Worm (Caenorhabditis elegans) whole organism, late embryonic: ENCODE data around the gene gst-29.
A peak's percentile ranks its signal among the peaks of the same experiment; 100 is the strongest.

Source experiments
- C38D4.7 ChIP-seq: fragments of 200-800 bp; sonication (Bioruptor generic); optimal IDR thresholded peaks from 2 replicates; lab custom pipeline; 2018; ENCODE audit warnings: mild to moderate bottlenecking, missing genetic modification characterization, moderate library complexity, missing compliant biosample characterization
- F13H6.1 ChIP-seq: sonication (generic microtip); optimal IDR thresholded peaks from 2 replicates; lab custom pipeline; 2016; ENCODE audit warnings: missing genetic modification characterization, missing compliant biosample characterization
- K02D7.2 ChIP-seq: sonication (generic microtip); optimal IDR thresholded peaks from 2 replicates; lab custom pipeline; 2017; ENCODE audit warnings: mild to moderate bottlenecking, missing genetic modification characterization, missing compliant biosample characterization
- T23F11.4 ChIP-seq: fragments of 200-800 bp; sonication (Bioruptor generic); optimal IDR thresholded peaks from 2 replicates; lab custom pipeline; 2018; ENCODE audit warnings: mild to moderate bottlenecking, missing genetic modification characterization, missing compliant biosample characterization
- Y22D7AL.16 ChIP-seq: sonication (generic microtip); optimal IDR thresholded peaks from 2 replicates; lab custom pipeline; 2016; ENCODE audit warnings: missing genetic modification characterization, missing compliant biosample characterization
- ahr-1 ChIP-seq: sonication (generic microtip); optimal IDR thresholded peaks from 2 replicates; lab custom pipeline; 2016; ENCODE audit warnings: missing genetic modification characterization, missing compliant biosample characterization
- ama-1 ChIP-seq: fragments of 150-350 bp; optimal IDR thresholded peaks from 2 replicates; lab custom pipeline; 2014
- ceh-14 ChIP-seq: sonication (generic microtip); optimal IDR thresholded peaks from 2 replicates; lab custom pipeline; 2016; ENCODE audit warnings: missing genotype, missing genetic modification characterization, missing compliant biosample characterization
- ceh-18 ChIP-seq: sonication (generic microtip); optimal IDR thresholded peaks from 2 replicates; lab custom pipeline; 2016; ENCODE audit warnings: missing genetic modification characterization, missing compliant biosample characterization
- ceh-19 ChIP-seq: fragments of 200-800 bp; sonication (Bioruptor generic); optimal IDR thresholded peaks from 2 replicates; lab custom pipeline; 2018; ENCODE audit warnings: mild to moderate bottlenecking, missing genetic modification characterization, missing compliant biosample characterization
- ceh-2 ChIP-seq: sonication (generic microtip); optimal IDR thresholded peaks from 2 replicates; lab custom pipeline; 2016; ENCODE audit warnings: missing genotype, missing genetic modification characterization, missing compliant biosample characterization
- ceh-22 ChIP-seq: sonication (generic microtip); optimal IDR thresholded peaks from 2 replicates; lab custom pipeline; 2017; ENCODE audit warnings: missing biosample characterization, missing genetic modification characterization
- ceh-30 ChIP-seq: fragments of 150-350 bp; optimal IDR thresholded peaks from 2 replicates; lab custom pipeline; 2014; ENCODE audit warnings: missing biosample characterization, missing genetic modification characterization
- ceh-31 ChIP-seq: sonication (generic microtip); optimal IDR thresholded peaks from 2 replicates; lab custom pipeline; 2016; ENCODE audit warnings: missing genetic modification characterization, missing compliant biosample characterization
- ceh-34 ChIP-seq: sonication (generic microtip); optimal IDR thresholded peaks from 2 replicates; lab custom pipeline; 2016; ENCODE audit warnings: mild to moderate bottlenecking, missing genetic modification characterization, missing compliant biosample characterization
- ceh-45 ChIP-seq: fragments of 200-800 bp; sonication (Bioruptor generic); IDR thresholded peaks from 2 replicates; pipeline ENCODE4 v1.3.6; 2022; ENCODE audit warnings: missing genetic modification reagents, missing genetic modification characterization, missing compliant biosample characterization
- ceh-48 ChIP-seq: sonication (generic microtip); optimal IDR thresholded peaks from 2 replicates; lab custom pipeline; 2016; ENCODE audit warnings: missing genetic modification characterization, inconsistent platforms, missing compliant biosample characterization
- ceh-6 ChIP-seq: fragments of 200-800 bp; sonication (Bioruptor generic); optimal IDR thresholded peaks from 2 replicates; lab custom pipeline; 2018; ENCODE audit warnings: mild to moderate bottlenecking, missing genetic modification characterization, missing compliant biosample characterization
- dmd-4 ChIP-seq: sonication (generic microtip); optimal IDR thresholded peaks from 2 replicates; lab custom pipeline; 2016; ENCODE audit warnings: borderline replicate concordance, missing genetic modification characterization, missing compliant biosample characterization
- dve-1 ChIP-seq: sonication (generic microtip); optimal IDR thresholded peaks from 2 replicates; lab custom pipeline; 2017; ENCODE audit warnings: antibody characterized with exemption, mild to moderate bottlenecking, missing genetic modification characterization, missing compliant biosample characterization
- elt-2 ChIP-seq: sonication (generic microtip); optimal IDR thresholded peaks from 2 replicates; lab custom pipeline; 2016; ENCODE audit warnings: missing genetic modification reagents, missing genetic modification characterization, missing compliant biosample characterization
- fax-1 ChIP-seq: sonication (generic microtip); optimal IDR thresholded peaks from 2 replicates; lab custom pipeline; 2016; ENCODE audit warnings: missing genotype, missing genetic modification characterization, missing compliant biosample characterization
- fkh-10 ChIP-seq: fragments of 150-350 bp; optimal IDR thresholded peaks from 2 replicates; lab custom pipeline; 2014; ENCODE audit warnings: missing biosample characterization, missing genetic modification reagents, missing genetic modification characterization
- gmeb-2 ChIP-seq: sonication (generic microtip); optimal IDR thresholded peaks from 2 replicates; lab custom pipeline; 2016; ENCODE audit warnings: missing genetic modification characterization, inconsistent platforms, missing compliant biosample characterization
- hlh-13 ChIP-seq: fragments of 200-800 bp; sonication (Bioruptor generic); optimal IDR thresholded peaks from 2 replicates; lab custom pipeline; 2018; ENCODE audit warnings: mild to moderate bottlenecking, missing genetic modification characterization, missing compliant biosample characterization
- hlh-30 ChIP-seq: sonication (generic microtip); optimal IDR thresholded peaks from 2 replicates; lab custom pipeline; 2017; ENCODE audit warnings: antibody characterized with exemption, missing genetic modification characterization, missing compliant biosample characterization; ENCODE audit not compliant: insufficient read depth
- hlh-6 ChIP-seq: sonication (generic microtip); optimal IDR thresholded peaks from 2 replicates; lab custom pipeline; 2016; ENCODE audit warnings: missing genotype, missing genetic modification characterization, missing compliant biosample characterization
- hlh-8 ChIP-seq: sonication (generic microtip); optimal IDR thresholded peaks from 2 replicates; lab custom pipeline; 2016; ENCODE audit warnings: missing genotype, missing genetic modification characterization, missing compliant biosample characterization
- lim-6 ChIP-seq: sonication (generic microtip); optimal IDR thresholded peaks from 2 replicates; lab custom pipeline; 2016; ENCODE audit warnings: missing genetic modification characterization, missing compliant biosample characterization
- lin-11 ChIP-seq: fragments of 200-800 bp; sonication (Bioruptor generic); optimal IDR thresholded peaks from 2 replicates; lab custom pipeline; 2018; ENCODE audit warnings: mild to moderate bottlenecking, missing genetic modification characterization, missing compliant biosample characterization
- madf-2 ChIP-seq: sonication (generic microtip); optimal IDR thresholded peaks from 2 replicates; lab custom pipeline; 2017; ENCODE audit warnings: missing genetic modification characterization, missing compliant biosample characterization
- mec-3 ChIP-seq: sonication (generic microtip); optimal IDR thresholded peaks from 2 replicates; lab custom pipeline; 2016; ENCODE audit warnings: borderline replicate concordance, missing genetic modification characterization, missing compliant biosample characterization
- nhr-11 ChIP-seq: fragments of 150-350 bp; optimal IDR thresholded peaks from 2 replicates; lab custom pipeline; 2014; ENCODE audit warnings: missing biosample characterization, missing genetic modification characterization
- nhr-232 ChIP-seq: sonication (generic microtip); optimal IDR thresholded peaks from 2 replicates; lab custom pipeline; 2016; ENCODE audit warnings: missing genetic modification characterization, missing compliant biosample characterization
- odd-2 ChIP-seq: sonication (generic microtip); optimal IDR thresholded peaks from 2 replicates; lab custom pipeline; 2017; ENCODE audit warnings: antibody characterized with exemption, mild to moderate bottlenecking, missing genetic modification characterization, missing compliant biosample characterization
- pag-3 ChIP-seq: sonication (generic microtip); optimal IDR thresholded peaks from 2 replicates; lab custom pipeline; 2016; ENCODE audit warnings: missing compliant biosample characterization, missing genetic modification characterization, borderline replicate concordance
- pat-9 ChIP-seq: fragments of 200-800 bp; sonication (Bioruptor generic); optimal IDR thresholded peaks from 2 replicates; lab custom pipeline; 2018; ENCODE audit warnings: mild to moderate bottlenecking, missing genetic modification characterization, moderate library complexity, missing compliant biosample characterization
- pax-1 ChIP-seq: fragments of 150-350 bp; optimal IDR thresholded peaks from 2 replicates; lab custom pipeline; 2014; ENCODE audit warnings: missing biosample characterization, missing genetic modification characterization
- pha-2 ChIP-seq: sonication (generic microtip); optimal IDR thresholded peaks from 2 replicates; lab custom pipeline; 2017; ENCODE audit warnings: mild to moderate bottlenecking, missing genetic modification characterization, missing compliant biosample characterization
- pha-4 ChIP-seq: fragments of 150-350 bp; optimal IDR thresholded peaks from 2 replicates; lab custom pipeline; 2018; ENCODE audit warnings: missing biosample characterization, missing genetic modification reagents, missing genetic modification characterization
- pqm-1 ChIP-seq: sonication (generic microtip); optimal IDR thresholded peaks from 2 replicates; lab custom pipeline; 2016; ENCODE audit warnings: missing genetic modification characterization, missing compliant biosample characterization
- pros-1 ChIP-seq: fragments of 150-350 bp; optimal IDR thresholded peaks from 2 replicates; lab custom pipeline; 2014; ENCODE audit warnings: missing biosample characterization, missing genetic modification reagents, missing genetic modification characterization
- ref-2 ChIP-seq: sonication (generic microtip); optimal IDR thresholded peaks from 2 replicates; lab custom pipeline; 2016; ENCODE audit warnings: missing genetic modification characterization, missing compliant biosample characterization
- sox-2 ChIP-seq: fragments of 200-800 bp; sonication (Bioruptor generic); IDR thresholded peaks from 2 replicates; pipeline ENCODE4 v1.3.6; 2022; ENCODE audit warnings: missing genetic modification reagents, missing genetic modification characterization, missing compliant biosample characterization
- sox-4 ChIP-seq: sonication (generic microtip); optimal IDR thresholded peaks from 2 replicates; lab custom pipeline; 2017; ENCODE audit warnings: mild to moderate bottlenecking, missing genetic modification characterization, inconsistent platforms, missing compliant biosample characterization
- syd-9 ChIP-seq: sonication (generic microtip); optimal IDR thresholded peaks from 2 replicates; lab custom pipeline; 2016; ENCODE audit warnings: mild to moderate bottlenecking, missing genetic modification characterization, moderate library complexity, missing compliant biosample characterization
- ttx-3 ChIP-seq: sonication (generic microtip); optimal IDR thresholded peaks from 2 replicates; lab custom pipeline; 2016; ENCODE audit warnings: missing genetic modification reagents, missing genetic modification characterization, missing compliant biosample characterization
- unc-3 ChIP-seq, 2 experiments: fragments of 200-800 bp in 1 of 2; sonication (Bioruptor generic) in 1 of 2; sonication (generic microtip) in 1 of 2; conservative IDR thresholded peaks in 1 of 2; optimal IDR thresholded peaks in 1 of 2; 2 replicates each; pipeline versions ENCODE4 v1.3.6 to Lab custom; 2016 to 2022; ENCODE audit warnings: missing compliant biosample characterization in 2 of 2, missing genetic modification characterization in 2 of 2, missing genetic modification reagents in 1 of 2
- unc-42 ChIP-seq: sonication (generic microtip); optimal IDR thresholded peaks from 2 replicates; lab custom pipeline; 2016; ENCODE audit warnings: missing genotype, missing genetic modification characterization, missing compliant biosample characterization
- unc-55 ChIP-seq: sonication (generic microtip); optimal IDR thresholded peaks from 2 replicates; lab custom pipeline; 2017; ENCODE audit warnings: missing biosample characterization, missing genetic modification reagents, missing genetic modification characterization
- unc-86 ChIP-seq: sonication (generic microtip); optimal IDR thresholded peaks from 2 replicates; lab custom pipeline; 2016; ENCODE audit warnings: missing genetic modification characterization, missing compliant biosample characterization
- zip-5 ChIP-seq: sonication (generic microtip); optimal IDR thresholded peaks from 2 replicates; lab custom pipeline; 2016; ENCODE audit warnings: missing genetic modification characterization, missing compliant biosample characterization

The gst-29 gene

DNA sequence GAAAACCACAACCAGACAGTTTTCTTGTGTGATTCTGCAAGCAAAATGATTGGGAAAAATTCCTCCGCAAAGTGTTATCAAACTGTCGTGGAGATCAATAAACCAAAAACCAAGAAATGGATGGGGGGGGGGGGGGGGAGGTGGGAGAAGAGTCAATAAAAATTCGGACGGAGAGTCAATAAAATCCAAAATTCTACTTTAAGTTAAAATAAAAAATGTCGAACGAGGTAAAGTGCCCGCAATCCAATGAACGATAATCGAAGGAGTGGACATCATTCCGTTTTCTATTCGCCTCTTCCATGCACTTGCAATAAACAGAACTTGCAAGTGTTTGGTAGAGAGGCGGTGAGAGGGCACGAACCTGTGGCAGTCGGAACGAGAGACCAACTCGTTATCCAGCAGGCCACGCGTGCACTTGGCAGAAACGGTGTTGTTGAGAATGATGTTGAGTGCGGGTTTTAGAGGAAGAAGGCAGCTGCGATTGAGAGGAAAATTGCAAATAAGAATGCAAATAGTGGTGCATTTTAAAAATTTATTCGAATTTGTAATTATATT, 3.9 kb downstream of the gst-29 start, which contains the start of gene gst-27 (continued):
- TF ChIP-seq pax-1 = no peak
- TF ChIP-seq pqm-1 (tag; lab: Kevin White, UChicago) = peak; percentile 72
- TF ChIP-seq unc-86 (tag; lab: Kevin White, UChicago) = peak; percentile 69
- TF ChIP-seq ceh-30 (tag; lab: Kevin White, UChicago) = peak; percentile 48
- TF ChIP-seq nhr-232 (tag; lab: Kevin White, UChicago) = peak; percentile 74
- TF ChIP-seq ceh-6 (GFP tag; lab: Kevin White, UChicago) = peak; percentile 85
- peak; percentile 48 for TF ChIP-seq ceh-2 (tag; lab: Kevin White, UChicago)
- peak; percentile 83 for TF ChIP-seq ceh-18 (tag; lab: Kevin White, UChicago)
- TF ChIP-seq ceh-14 = peak; percentile 59
- TF ChIP-seq nhr-11 = no peak
- peak; percentile 81 for TF ChIP-seq ceh-34 (tag; lab: Kevin White, UChicago)
- TF ChIP-seq lim-6 (tag; lab: Kevin White, UChicago) = peak; percentile 47
- TF ChIP-seq sox-2 (GFP tag; lab: Robert Waterston, UW) = peak; percentile 74
- TF ChIP-seq C38D4.7 (GFP tag; lab: Kevin White, UChicago) = peak; percentile 76
- peak; percentile 49 for TF ChIP-seq fkh-10 (GFP tag; lab: Kevin White, UChicago)
- peak; percentile 59 for TF ChIP-seq unc-42 (tag; lab: Kevin White, UChicago)
- peak; percentile 34 for TF ChIP-seq pag-3
- TF ChIP-seq sox-4 (tag; lab: Kevin White, UChicago) = peak; percentile 87
- TF ChIP-seq F13H6.1 (tag; lab: Kevin White, UChicago) = peak; percentile 74
- TF ChIP-seq dmd-4 = peak; percentile 53
- TF ChIP-seq ref-2 (tag; lab: Kevin White, UChicago) = peak; percentile 81
- TF ChIP-seq syd-9 (tag; lab: Kevin White, UChicago) = peak; percentile 75
- peak; percentile 50 for TF ChIP-seq odd-2 (tag; lab: Kevin White, UChicago)
- peak; percentile 68 for TF ChIP-seq ceh-45 (GFP tag; lab: Robert Waterston, UW)
- peak; percentile 69 for TF ChIP-seq K02D7.2 (tag; lab: Kevin White, UChicago)
- peak; percentile 68 for TF ChIP-seq hlh-8
- peak; percentile 71 for TF ChIP-seq ceh-48
- TF ChIP-seq ceh-22 (tag; lab: Kevin White, UChicago) = peak; percentile 23
- peak; percentile 74 for TF ChIP-seq Y22D7AL.16 (tag; lab: Kevin White, UChicago)
- peak; percentile 66 for TF ChIP-seq T23F11.4 (GFP tag; lab: Kevin White, UChicago)
- TF ChIP-seq hlh-13 = peak; percentile 69
- TF ChIP-seq elt-2 (tag; lab: Kevin White, UChicago) = peak; percentile 84
- peak; percentile 77 for TF ChIP-seq lin-11 (tag; lab: Kevin White, UChicago)
- peak; percentile 86 for TF ChIP-seq dve-1 (tag; lab: Kevin White, UChicago)
- peak; percentile 72 for TF ChIP-seq madf-2 (tag; lab: Kevin White, UChicago)
- no peak for TF ChIP-seq mec-3 (tag; lab: Kevin White, UChicago)
- peak; percentile 18 for TF ChIP-seq unc-55 (GFP tag; lab: Kevin White, UChicago)
- no peak for TF ChIP-seq ama-1
- TF ChIP-seq pha-2 = peak; percentile 54
- peak; percentile 74 for TF ChIP-seq ttx-3 (tag; lab: Kevin White, UChicago)
- no peak for TF ChIP-seq pha-4 (tag; lab: Kevin White, UChicago)
- peak; percentile 63 for TF ChIP-seq ahr-1 (tag; lab: Kevin White, UChicago)
- peak; percentile 52; the same call in 1 of the 2 replicates for TF ChIP-seq unc-3 (GFP tag; conservative IDR thresholded peaks at IDR 0.05; lab: Robert Waterston, UW)
- peak; percentile 24 for TF ChIP-seq unc-3 (tag; optimal IDR thresholded peaks at IDR 0.05; lab: Kevin White, UChicago)
- TF ChIP-seq pat-9 (tag; lab: Kevin White, UChicago) = peak; percentile 81
- peak; percentile 86 for TF ChIP-seq ceh-19
- TF ChIP-seq hlh-6 (tag; lab: Kevin White, UChicago) = peak; percentile 86
- TF ChIP-seq hlh-30 (tag; lab: Kevin White, UChicago) = peak; percentile 52
- TF ChIP-seq pros-1 (tag; lab: Kevin White, UChicago) = peak; percentile 57
- peak; percentile 53 for TF ChIP-seq zip-5 (tag; lab: Kevin White, UChicago)
- peak; percentile 73 for TF ChIP-seq ceh-31 (tag; lab: Kevin White, UChicago)
- TF ChIP-seq gmeb-2 (tag; lab: Kevin White, UChicago) = peak; percentile 76
- TF ChIP-seq fax-1 (tag; lab: Kevin White, UChicago) = peak; percentile 77
